Fruit fly (Drosophila melanogaster): ENCODE results near the gene CecB.

dm6 chr3R:30245739-30246589 lies 32.4 kb upstream of the CecB start:
- TF ChIP-seq Ets98B (GFP tag; IDR thresholded peaks at IDR 0.05) (no peak), CG34367 (tag; optimal IDR thresholded peaks at IDR 0.05) (no peak), CG4496 (GFP tag; IDR thresholded peaks at IDR 0.05) (no peak), EcR (GFP tag; optimal IDR thresholded peaks at IDR 0.05) (no peak), CG15710 (tag; optimal IDR thresholded peaks at IDR 0.05) (peak; percentile 7), CG14655 (GFP tag; optimal IDR thresholded peaks at IDR 0.05) (no peak), rn (GFP tag; IDR thresholded peaks at IDR 0.05) (no peak)

All from whole organism, pupa.